Fruit fly (Drosophila melanogaster) whole organism, embryonic: ENCODE results near the gene CG14805.

Source experiments
- Abd-B ChIP-seq: fragments of 200-800 bp; sonication (Bioruptor generic); optimal IDR thresholded peaks from 2 replicates; lab custom pipeline; 2018; ENCODE audit warnings: missing biosample characterization, mild to moderate bottlenecking, missing genetic modification characterization, moderate library complexity
- B-H2 ChIP-seq: fragments of 200-800 bp; sonication (Bioruptor generic); optimal IDR thresholded peaks from 2 replicates; lab custom pipeline; 2018; ENCODE audit warnings: missing biosample characterization, mild to moderate bottlenecking, missing genetic modification characterization
- CG1024 ChIP-seq: fragments of 200-800 bp; sonication (Bioruptor generic); IDR thresholded peaks from 2 replicates; pipeline ENCODE4 v1.3.6; 2022; ENCODE audit warnings: missing biosample characterization, missing genetic modification characterization
- CG10431 ChIP-seq: fragments of 200-800 bp; sonication (Bioruptor generic); optimal IDR thresholded peaks from 3 replicates; lab custom pipeline; 2018; ENCODE audit warnings: missing biosample characterization, mild to moderate bottlenecking, missing genetic modification characterization
- CG11560 ChIP-seq: fragments of 200-800 bp; sonication (Bioruptor generic); IDR thresholded peaks from 3 replicates; pipeline ENCODE4 v1.3.6; 2022; ENCODE audit warnings: missing biosample characterization, missing genetic modification characterization
- CG13296 ChIP-seq: fragments of 200-800 bp; sonication (Bioruptor generic); optimal IDR thresholded peaks from 3 replicates; lab custom pipeline; 2018; ENCODE audit warnings: missing biosample characterization, mild to moderate bottlenecking, missing genetic modification characterization
- CG13775 ChIP-seq: fragments of 200-800 bp; sonication (Bioruptor generic); optimal IDR thresholded peaks from 3 replicates; lab custom pipeline; 2017; ENCODE audit warnings: missing biosample characterization, mild to moderate bottlenecking, missing genetic modification characterization
- CG1602 ChIP-seq: fragments of 200-800 bp; sonication (Bioruptor generic); optimal IDR thresholded peaks from 3 replicates; lab custom pipeline; 2016; ENCODE audit warnings: missing biosample characterization, missing genetic modification characterization
- CG17328 ChIP-seq: fragments of 200-800 bp; sonication (Bioruptor generic); IDR thresholded peaks from 2 replicates; pipeline ENCODE4 v1.3.6; 2022; ENCODE audit warnings: missing biosample characterization, missing genetic modification characterization
- CG17612 ChIP-seq: fragments of 200-800 bp; sonication (Bioruptor generic); IDR thresholded peaks from 2 replicates; pipeline ENCODE4 v1.3.6; 2022; ENCODE audit warnings: missing biosample characterization, missing genetic modification characterization
- CG17802 ChIP-seq: fragments of 200-800 bp; sonication (Bioruptor generic); optimal IDR thresholded peaks from 2 replicates; lab custom pipeline; 2018; ENCODE audit warnings: missing biosample characterization, mild to moderate bottlenecking, missing genetic modification characterization, moderate library complexity
- CG17829 ChIP-seq: fragments of 200-800 bp; optimal IDR thresholded peaks from 2 replicates; lab custom pipeline; 2019; ENCODE audit warnings: missing biosample characterization, mild to moderate bottlenecking, missing genetic modification characterization, moderate library complexity
- CG17912 ChIP-seq: fragments of 200-800 bp; sonication (Bioruptor generic); optimal IDR thresholded peaks from 2 replicates; lab custom pipeline; 2018; ENCODE audit warnings: missing biosample characterization, mild to moderate bottlenecking, missing genetic modification characterization
- CG2712 ChIP-seq: fragments of 200-800 bp; optimal IDR thresholded peaks from 3 replicates; lab custom pipeline; 2019; ENCODE audit warnings: missing biosample characterization, mild to moderate bottlenecking, missing genetic modification characterization, moderate library complexity
- CG4424 ChIP-seq: fragments of 200-800 bp; sonication (Bioruptor generic); optimal IDR thresholded peaks from 3 replicates; lab custom pipeline; 2016; ENCODE audit warnings: missing biosample characterization, missing genetic modification characterization
- CG4707 ChIP-seq: fragments of 200-800 bp; sonication (Bioruptor generic); optimal IDR thresholded peaks from 2 replicates; lab custom pipeline; 2018; ENCODE audit warnings: missing biosample characterization, mild to moderate bottlenecking, missing genetic modification characterization, moderate library complexity
- CG4820 ChIP-seq: fragments of 200-800 bp; sonication (Bioruptor generic); optimal IDR thresholded peaks from 3 replicates; lab custom pipeline; 2016; ENCODE audit warnings: missing biosample characterization, missing genetic modification characterization
- CG6175 ChIP-seq: fragments of 200-800 bp; sonication (Bioruptor generic); IDR thresholded peaks from 3 replicates; pipeline ENCODE4 v1.3.6; 2022; ENCODE audit warnings: missing biosample characterization, missing genetic modification characterization
- CG6654 ChIP-seq: fragments of 200-800 bp; sonication (Bioruptor generic); optimal IDR thresholded peaks from 2 replicates; lab custom pipeline; 2017; ENCODE audit warnings: missing biosample characterization, mild to moderate bottlenecking, missing genetic modification characterization
- CG6683 ChIP-seq: fragments of 200-800 bp; sonication (Bioruptor generic); optimal IDR thresholded peaks from 2 replicates; lab custom pipeline; 2017; ENCODE audit warnings: missing biosample characterization, mild to moderate bottlenecking, missing genetic modification characterization, missing genetic modification reagents
- CG6765 ChIP-seq: fragments of 200-800 bp; sonication (Bioruptor generic); optimal IDR thresholded peaks from 3 replicates; lab custom pipeline; 2017; ENCODE audit warnings: missing biosample characterization, mild to moderate bottlenecking, missing genetic modification characterization
- CG6813 ChIP-seq: fragments of 200-800 bp; sonication (Bioruptor generic); optimal IDR thresholded peaks from 2 replicates; lab custom pipeline; 2017; ENCODE audit warnings: missing biosample characterization, missing genetic modification characterization, mild to moderate bottlenecking, moderate library complexity, missing genetic modification reagents
- CG8924 ChIP-seq: fragments of 200-800 bp; optimal IDR thresholded peaks from 3 replicates; lab custom pipeline; 2019; ENCODE audit warnings: missing biosample characterization, mild to moderate bottlenecking, missing genetic modification characterization, moderate library complexity
- D ChIP-seq, 2 experiments: fragments of 200-800 bp in 1 of 2; fragments of >200 bp in 1 of 2; sonication (Bioruptor generic) in 1 of 2; optimal IDR thresholded peaks; 2 replicates in 1 of 2; 3 replicates in 1 of 2; lab custom pipeline; 2017; ENCODE audit warnings: mild to moderate bottlenecking in 1 of 2, missing biosample characterization in 1 of 2, missing genetic modification characterization in 1 of 2, missing genetic modification reagents in 1 of 2
- Doc2 ChIP-seq: fragments of 200-800 bp; sonication (Bioruptor generic); IDR thresholded peaks from 2 replicates; pipeline ENCODE4 v1.3.6; 2022; ENCODE audit warnings: missing biosample characterization, missing genetic modification characterization
- Dp ChIP-seq: fragments of 200-800 bp; sonication (Bioruptor generic); optimal IDR thresholded peaks from 2 replicates; lab custom pipeline; 2018; ENCODE audit warnings: missing biosample characterization, mild to moderate bottlenecking, missing genetic modification characterization, moderate library complexity
- Gug ChIP-seq: fragments of 200-800 bp; sonication (Bioruptor generic); IDR thresholded peaks from 4 replicates; pipeline ENCODE4 v1.3.6; 2022; ENCODE audit warnings: missing biosample characterization, missing genetic modification characterization
- H15 ChIP-seq: fragments of 200-800 bp; sonication (Bioruptor generic); IDR thresholded peaks from 3 replicates; pipeline ENCODE4 v1.3.6; 2022; ENCODE audit warnings: missing biosample characterization, missing genetic modification characterization
- Kr ChIP-seq: fragments of 200-800 bp; sonication (Bioruptor generic); optimal IDR thresholded peaks from 2 replicates; lab custom pipeline; 2017; ENCODE audit warnings: missing biosample characterization, mild to moderate bottlenecking, missing genetic modification characterization
- Poxn ChIP-seq: fragments of 200-800 bp; sonication (Bioruptor generic); IDR thresholded peaks from 2 replicates; pipeline ENCODE4 v1.3.6; 2022; ENCODE audit warnings: missing biosample characterization, missing genetic modification characterization
- Ssrp ChIP-seq: fragments of 200-800 bp; sonication (Bioruptor generic); optimal IDR thresholded peaks from 2 replicates; lab custom pipeline; 2018; ENCODE audit warnings: missing biosample characterization, mild to moderate bottlenecking, missing genetic modification characterization, moderate library complexity
- Trl ChIP-seq, 3 experiments: fragments of >200 bp in 2 of 3; fragments of 200-800 bp in 1 of 3; sonication (Bioruptor generic) in 1 of 3; optimal IDR thresholded peaks; 2 replicates in 1 of 3; 3 replicates in 2 of 3; lab custom pipeline; 2016 to 2017; ENCODE audit warnings: missing biosample characterization in 1 of 3, missing genetic modification characterization in 1 of 3
- YL-1 ChIP-seq: fragments of 200-800 bp; sonication (Bioruptor generic); optimal IDR thresholded peaks from 3 replicates; lab custom pipeline; 2017; ENCODE audit warnings: missing biosample characterization, mild to moderate bottlenecking, missing genetic modification characterization
- bbx ChIP-seq: fragments of 200-800 bp; sonication (Bioruptor generic); IDR thresholded peaks from 2 replicates; pipeline ENCODE4 v1.3.6; 2022; ENCODE audit warnings: missing biosample characterization, missing genetic modification characterization; ENCODE audit not compliant: partially characterized antibody
- bigmax ChIP-seq: fragments of 200-800 bp; sonication (Bioruptor generic); optimal IDR thresholded peaks from 2 replicates; lab custom pipeline; 2018; ENCODE audit warnings: missing biosample characterization, mild to moderate bottlenecking, missing genetic modification characterization
- br ChIP-seq: fragments of >200 bp; optimal IDR thresholded peaks from 2 replicates; lab custom pipeline; 2017
- dmrt11E ChIP-seq: fragments of 200-800 bp; sonication (Bioruptor generic); optimal IDR thresholded peaks from 3 replicates; lab custom pipeline; 2018; ENCODE audit warnings: missing biosample characterization, mild to moderate bottlenecking, missing genetic modification characterization, moderate library complexity
- esg ChIP-seq: fragments of 200-800 bp; sonication (Bioruptor generic); conservative IDR thresholded peaks from 2 replicates; pipeline ENCODE4 v1.3.6; 2022; ENCODE audit warnings: missing biosample characterization, missing genetic modification characterization
- eve ChIP-seq, 2 experiments: fragments of >200 bp; optimal IDR thresholded peaks; 2 replicates each; lab custom pipeline; 2017; ENCODE audit warnings: missing biosample characterization in 2 of 2, missing genetic modification characterization in 2 of 2
- fd102C ChIP-seq: fragments of 200-800 bp; sonication (Bioruptor generic); optimal IDR thresholded peaks from 2 replicates; lab custom pipeline; 2018; ENCODE audit warnings: missing biosample characterization, mild to moderate bottlenecking, missing genetic modification characterization, moderate library complexity
- gem ChIP-seq: fragments of 200-800 bp; sonication (Bioruptor generic); optimal IDR thresholded peaks from 2 replicates; lab custom pipeline; 2019; ENCODE audit warnings: missing biosample characterization, mild to moderate bottlenecking, missing genetic modification characterization, moderate library complexity
- hbn ChIP-seq: fragments of 200-800 bp; sonication (Bioruptor generic); IDR thresholded peaks from 2 replicates; pipeline ENCODE4 v1.3.6; 2022; ENCODE audit warnings: missing biosample characterization, missing genetic modification characterization; ENCODE audit not compliant: partially characterized antibody
- lov ChIP-seq, 2 experiments: fragments of 200-800 bp in 1 of 2; fragments of >200 bp in 1 of 2; sonication (Bioruptor generic) in 1 of 2; IDR thresholded peaks in 1 of 2; optimal IDR thresholded peaks in 1 of 2; 2 replicates in 1 of 2; 3 replicates in 1 of 2; pipeline versions ENCODE4 v1.3.6 to Lab custom; 2017 to 2022; ENCODE audit warnings: missing biosample characterization in 1 of 2, missing genetic modification characterization in 1 of 2
- nau ChIP-seq: fragments of 200-800 bp; sonication (Bioruptor generic); optimal IDR thresholded peaks from 3 replicates; lab custom pipeline; 2017; ENCODE audit warnings: missing biosample characterization, mild to moderate bottlenecking, missing genetic modification characterization, missing genetic modification reagents
- shn ChIP-seq: fragments of 200-800 bp; sonication (Bioruptor generic); optimal IDR thresholded peaks from 3 replicates; lab custom pipeline; 2016; ENCODE audit warnings: missing biosample characterization, missing genetic modification characterization
- slbo ChIP-seq: fragments of 200-800 bp; sonication (Bioruptor generic); IDR thresholded peaks from 2 replicates; pipeline ENCODE4 v1.3.6; 2022; ENCODE audit warnings: missing biosample characterization, missing genetic modification characterization
- slou ChIP-seq: fragments of 200-800 bp; sonication (Bioruptor generic); optimal IDR thresholded peaks from 3 replicates; lab custom pipeline; 2016; ENCODE audit warnings: missing biosample characterization, missing genetic modification characterization
- slp2 ChIP-seq: fragments of 200-800 bp; sonication (Bioruptor generic); optimal IDR thresholded peaks from 2 replicates; lab custom pipeline; 2016; ENCODE audit warnings: missing biosample characterization, missing genetic modification characterization
- z ChIP-seq: fragments of 200-800 bp; sonication (Bioruptor generic); IDR thresholded peaks from 3 replicates; pipeline ENCODE4 v1.3.6; 2022; ENCODE audit warnings: missing biosample characterization, missing genetic modification characterization

Gene CG14805

dm6 chrX:1849914-1850313 lies 27.2 kb upstream of the CG14805 start (continued):
- TF ChIP-seq CG13775 (GFP tag; lab: Kevin White, UChicago) (peak; percentile 87), CG6683 (GFP tag; lab: Kevin White, UChicago) (peak; percentile 80), fd102C (no peak), slp2 (GFP tag; lab: Kevin White, UChicago) (peak; percentile 54), YL-1 (GFP tag; lab: Kevin White, UChicago) (peak; percentile 57), z (no peak), CG6175 (GFP tag; lab: Robert Waterston, UW) (0 out of 3 replicates have a peak, but pooled peaks have one; percentile 43), Poxn (GFP tag; lab: Robert Waterston, UW) (peak; percentile 66; the same call in 1 of the 2 replicates), Ssrp (tag; lab: Kevin White, UChicago) (peak; percentile 67), shn (GFP tag; lab: Kevin White, UChicago) (peak; percentile 53), CG2712 (tag; lab: Kevin White, UChicago) (peak; percentile 85), CG6654 (GFP tag; lab: Kevin White, UChicago) (peak; percentile 45), Doc2 (0 out of 2 replicates have a peak, but pooled peaks have one; percentile 47), CG6765 (peak; percentile 89), CG11560 (tag; lab: Robert Waterston, UW) (0 out of 3 replicates have a peak, but pooled peaks have one; percentile 58), B-H2 (GFP tag; lab: Kevin White, UChicago) (peak; percentile 88), CG10431 (GFP tag; lab: Kevin White, UChicago) (no peak), CG1602 (peak; percentile 74), esg (peak; percentile 67), nau (GFP tag; lab: Kevin White, UChicago) (peak; percentile 85), CG17829 (peak; percentile 81), Trl (optimal IDR thresholded peaks at IDR 0.05; lab: Kevin White, UChicago) (no peak), Trl (GFP tag; optimal IDR thresholded peaks at IDR 0.05; lab: Kevin White, UChicago) (peak; percentile 74), CG4424 (GFP tag; lab: Kevin White, UChicago) (peak; percentile 77), hbn (GFP tag; lab: Robert Waterston, UW) (no peak), CG1024 (GFP tag; lab: Robert Waterston, UW) (no peak), CG4820 (GFP tag; lab: Kevin White, UChicago) (peak; percentile 62), CG4707 (GFP tag; lab: Kevin White, UChicago) (peak; percentile 51), Kr (GFP tag; lab: Kevin White, UChicago) (no peak), Abd-B (GFP tag; lab: Kevin White, UChicago) (peak; percentile 84), CG17912 (GFP tag; lab: Kevin White, UChicago) (peak; percentile 16), Dp (no peak), CG17802 (tag; lab: Kevin White, UChicago) (peak; percentile 37), CG6813 (GFP tag; lab: Kevin White, UChicago) (peak; percentile 89), dmrt11E (tag; lab: Kevin White, UChicago) (peak; percentile 59), CG8924 (tag; lab: Kevin White, UChicago) (peak; percentile 93), H15 (GFP tag; lab: Robert Waterston, UW) (peak; percentile 53; the same call in 1 of the 3 replicates), bbx (GFP tag; lab: Robert Waterston, UW) (no peak), CG17612 (GFP tag; lab: Robert Waterston, UW) (no peak), br (lab: Kevin White, UChicago) (no peak), eve (GFP tag; optimal IDR thresholded peaks at IDR 0.05; lab: Kevin White, UChicago) (peak in 1 of 2 experiments; percentile 89), Gug (GFP tag; lab: Robert Waterston, UW) (peak; percentile 72; the same call in 3 of the 4 replicates), CG17328 (peak; percentile 59), lov (optimal IDR thresholded peaks at IDR 0.05; lab: Kevin White, UChicago) (no peak), lov (GFP tag; IDR thresholded peaks at IDR 0.05; lab: Robert Waterston, UW) (no peak), D (optimal IDR thresholded peaks at IDR 0.05; lab: Kevin White, UChicago) (no peak), D (GFP tag; optimal IDR thresholded peaks at IDR 0.05; lab: Kevin White, UChicago) (peak; percentile 64), slbo (peak; percentile 90), CG13296 (GFP tag; lab: Kevin White, UChicago) (peak; percentile 93), gem (tag; lab: Kevin White, UChicago) (peak; percentile 94), bigmax (GFP tag; lab: Kevin White, UChicago) (no peak), slou (GFP tag; lab: Kevin White, UChicago) (peak; percentile 60)
